Worm (Caenorhabditis elegans): ENCODE results near the gene mrps-18C.
"Not testable (repeated sequence)": the region's sequence is repeated elsewhere in the genome, so short reads cannot be mapped to it uniquely, and the experiment has no call there.

Gene mrps-18C

ce11 chrIII:4980367-4980766 is 45.0 kb downstream of the mrps-18C start, which contains the start of gene C27F2.6:
TSS of gene C27F2.6 (minus strand) at chrIII:4980467.
- not testable (repeated sequence) for TF ChIP-seq rcor-1 (GFP tag; IDR thresholded peaks at IDR 0.05); unc-62 (GFP tag; optimal IDR thresholded peaks at IDR 0.05); mel-28 (tag; optimal IDR thresholded peaks at IDR 0.05; ENCODE audit: borderline replicate concordance)

DNA sequence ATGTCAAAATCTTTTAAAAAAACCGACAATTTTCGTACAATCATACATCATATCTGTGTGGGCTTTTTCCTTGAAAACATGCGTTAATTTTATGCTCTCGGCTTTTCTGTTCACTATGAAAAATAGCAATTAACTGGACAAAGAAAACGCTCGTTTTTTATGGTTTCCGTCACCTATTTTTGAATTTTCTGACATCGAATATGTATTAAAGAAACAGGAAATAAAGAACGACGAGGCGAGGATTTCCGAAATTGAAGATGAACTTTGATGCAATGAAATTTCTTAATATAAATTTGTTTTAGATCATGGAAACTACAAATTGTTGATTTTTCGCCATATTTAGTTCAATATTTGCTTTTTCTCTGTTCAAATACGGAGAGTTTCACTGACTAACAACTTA is 48.6 kb downstream of the mrps-18C start:
- no peak for TF ChIP-seq ama-1 (optimal IDR thresholded peaks at IDR 0.05)
- no peak for TF ChIP-seq ama-1 (GFP tag; optimal IDR thresholded peaks at IDR 0.05)

DNA sequence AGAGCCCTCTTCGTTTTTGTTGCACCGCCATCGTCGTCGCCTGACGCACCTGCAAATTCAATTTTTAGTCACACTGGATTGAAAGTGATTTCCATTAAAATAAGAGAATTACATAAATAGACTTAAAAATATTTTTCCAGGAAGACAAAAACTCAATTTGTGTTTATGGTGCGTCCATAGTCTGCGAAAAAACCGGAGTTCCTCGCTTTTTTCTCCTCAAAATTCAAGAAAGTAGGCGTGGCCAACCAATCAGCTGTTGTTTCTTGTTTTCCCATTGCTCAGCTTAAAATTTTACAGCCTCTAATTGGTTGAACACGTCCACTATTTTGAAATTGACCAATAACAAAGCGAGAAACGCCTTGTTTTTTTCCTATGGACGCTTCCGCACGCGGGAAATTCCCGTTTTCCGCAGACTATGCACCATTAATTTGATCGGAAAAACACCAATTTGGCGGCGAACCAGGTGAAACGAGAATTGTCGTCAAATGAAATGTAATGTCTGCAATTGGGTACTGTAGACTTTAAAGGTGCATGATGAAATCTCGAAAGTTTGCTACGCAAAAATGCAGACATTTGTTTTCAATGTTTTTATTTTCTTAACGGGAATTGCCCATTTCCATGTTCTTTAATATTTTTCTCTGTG is 49.2 kb downstream of the mrps-18C start, which contains the start of gene C27F2.7:
C27F2.7 (minus strand) TSS at position 51 of the 643 bp plus-strand sequence.
- no peak for TF ChIP-seq lsy-27 (tag; optimal IDR thresholded peaks at IDR 0.05; ENCODE audit: borderline replicate concordance, insufficient read depth)
- no peak for TF ChIP-seq ztf-22 (GFP tag; optimal IDR thresholded peaks at IDR 0.05)
- no peak for TF ChIP-seq ama-1 (optimal IDR thresholded peaks at IDR 0.05)
- TF ChIP-seq ama-1 (GFP tag; optimal IDR thresholded peaks at IDR 0.05) = no peak
- no peak for TF ChIP-seq sptf-2 (GFP tag; optimal IDR thresholded peaks at IDR 0.05)
- TF ChIP-seq dox-1 (GFP tag; IDR thresholded peaks at IDR 0.05) = peak; percentile 84
- no peak for TF ChIP-seq ccch-3 (GFP tag; optimal IDR thresholded peaks at IDR 0.05)
- no peak for TF ChIP-seq attf-3 (GFP tag; conservative IDR thresholded peaks at IDR 0.05)
- TF ChIP-seq nfya-2 (GFP tag; IDR thresholded peaks at IDR 0.05) = peak; percentile 92
- no peak for TF ChIP-seq B0261.1 (tag; optimal IDR thresholded peaks at IDR 0.05)
- TF ChIP-seq akir-1 (GFP tag; optimal IDR thresholded peaks at IDR 0.05) = no peak
- TF ChIP-seq xnd-1 (tag; optimal IDR thresholded peaks at IDR 0.05) = peak; percentile 80
- TF ChIP-seq ZK185.1 (tag; optimal IDR thresholded peaks at IDR 0.05; ENCODE audit: poor library complexity, severe bottlenecking) = no peak
- no peak for TF ChIP-seq mel-28 (tag; optimal IDR thresholded peaks at IDR 0.05; ENCODE audit: borderline replicate concordance)
- peak; percentile 41 for TF ChIP-seq tbp1 (GFP tag; optimal IDR thresholded peaks at IDR 0.05)
- TF ChIP-seq die-1 (tag; optimal IDR thresholded peaks at IDR 0.05) = no peak
- no peak for TF ChIP-seq ztf-28 (GFP tag; IDR thresholded peaks at IDR 0.05)
- TF ChIP-seq ceh-91 (GFP tag; IDR thresholded peaks at IDR 0.05) = peak; percentile 91
- no peak for TF ChIP-seq egl-18 (GFP tag; IDR thresholded peaks at IDR 0.05)
- TF ChIP-seq attf-6 (GFP tag; IDR thresholded peaks at IDR 0.05) = peak; percentile 22; the same call in 1 of the 2 replicates
- no peak for TF ChIP-seq ceh-27 (GFP tag; optimal IDR thresholded peaks at IDR 0.05)
- no peak for TF ChIP-seq cebp-1 (GFP tag; IDR thresholded peaks at IDR 0.05)
- TF ChIP-seq cebp-1 (tag; optimal IDR thresholded peaks at IDR 0.05) = no peak
- TF ChIP-seq tbx-9 (tag; optimal IDR thresholded peaks at IDR 0.05; ENCODE audit: borderline replicate concordance) = no peak
- TF ChIP-seq lir-1 (GFP tag; conservative IDR thresholded peaks at IDR 0.05) = no peak
- no peak for TF ChIP-seq repo-1 (tag; optimal IDR thresholded peaks at IDR 0.05)
- no peak for TF ChIP-seq dpff-1 (tag; optimal IDR thresholded peaks at IDR 0.05)
- TF ChIP-seq F49E8.2 (tag; optimal IDR thresholded peaks at IDR 0.05; ENCODE audit: insufficient read depth) = peak; percentile 72
- TF ChIP-seq hmg-20 (GFP tag; IDR thresholded peaks at IDR 0.05) = no peak
- no peak for TF ChIP-seq zim-3 (tag; optimal IDR thresholded peaks at IDR 0.05)
- TF ChIP-seq Y56A3A.18 (GFP tag; IDR thresholded peaks at IDR 0.05) = no peak
- TF ChIP-seq F52B5.7 (tag; optimal IDR thresholded peaks at IDR 0.05) = no peak
- TF ChIP-seq let-607 (tag; optimal IDR thresholded peaks at IDR 0.05) = no peak
- TF ChIP-seq tlf-1 (GFP tag; optimal IDR thresholded peaks at IDR 0.05) = peak; percentile 60
- no peak for TF ChIP-seq sea-2 (GFP tag; IDR thresholded peaks at IDR 0.05)
- TF ChIP-seq lsl-1 (GFP tag; optimal IDR thresholded peaks at IDR 0.05) = peak; percentile 94
- TF ChIP-seq unc-62 (GFP tag; optimal IDR thresholded peaks at IDR 0.05) = no peak
- TF ChIP-seq madf-8 (GFP tag; conservative IDR thresholded peaks at IDR 0.05) = peak; percentile 90
- no peak for TF ChIP-seq bed-1 (GFP tag; IDR thresholded peaks at IDR 0.05)
- TF ChIP-seq ztf-3 (GFP tag; optimal IDR thresholded peaks at IDR 0.05) = no peak
- no peak for TF ChIP-seq F10E7.11 (tag; optimal IDR thresholded peaks at IDR 0.05)
- TF ChIP-seq fkh-3 (tag; optimal IDR thresholded peaks at IDR 0.05) = no peak

Data from whole organism, young adult.